Worm (Caenorhabditis elegans) whole organism, L4 larva: ENCODE results near the gene Y56A3A.28.
A peak's percentile ranks its signal among the peaks of the same experiment; 100 is the strongest.

ENCODE experiments used
- D1046.2 ChIP-seq: fragments of 200-800 bp; sonication (Bioruptor generic); IDR thresholded peaks from 2 replicates; pipeline ENCODE4 v1.3.6; 2022; ENCODE audit warnings: missing genetic modification characterization, missing compliant biosample characterization
- F10B5.3 ChIP-seq: sonication (generic microtip); optimal IDR thresholded peaks from 2 replicates; lab custom pipeline; 2016; ENCODE audit warnings: mild to moderate bottlenecking, missing genetic modification characterization, missing compliant biosample characterization
- F37D6.2 ChIP-seq: sonication (generic microtip); optimal IDR thresholded peaks from 2 replicates; lab custom pipeline; 2016; ENCODE audit warnings: mild to moderate bottlenecking, missing genetic modification characterization, missing compliant biosample characterization
- T26A8.4 ChIP-seq: fragments of 200-800 bp; sonication (Bioruptor generic); IDR thresholded peaks from 2 replicates; pipeline ENCODE4 v1.3.6; 2022; ENCODE audit warnings: missing genetic modification characterization, missing compliant biosample characterization
- aha-1 ChIP-seq: fragments of 150-350 bp; peaks from one replicate; lab custom pipeline; 2014; ENCODE audit warnings: missing biosample characterization, missing genetic modification characterization
- aly-2 ChIP-seq: sonication (generic microtip); optimal IDR thresholded peaks from 2 replicates; lab custom pipeline; 2018; ENCODE audit warnings: missing biosample characterization, missing genetic modification characterization
- attf-4 ChIP-seq: sonication (generic microtip); optimal IDR thresholded peaks from 3 replicates; lab custom pipeline; 2017; ENCODE audit warnings: missing biosample characterization, missing genetic modification characterization
- ceh-20 ChIP-seq: fragments of 200-800 bp; sonication (Bioruptor generic); IDR thresholded peaks from 2 replicates; pipeline ENCODE4 v1.3.6; 2022; ENCODE audit warnings: missing genetic modification reagents, missing genetic modification characterization, missing compliant biosample characterization
- ceh-28 ChIP-seq: fragments of 150-350 bp; optimal IDR thresholded peaks from 2 replicates; lab custom pipeline; 2014; ENCODE audit warnings: missing biosample characterization, missing genetic modification reagents, missing genetic modification characterization
- daf-16 ChIP-seq, 3 experiments: sonication (generic microtip); optimal IDR thresholded peaks; 2 replicates each; lab custom pipeline; 2016 to 2017; ENCODE audit warnings: missing genetic modification characterization in 3 of 3, missing genetic modification reagents in 3 of 3, mild to moderate bottlenecking in 2 of 3, missing compliant biosample characterization in 2 of 3, missing biosample characterization in 1 of 3, moderate library complexity in 1 of 3
- daf-19 ChIP-seq: fragments of 200-800 bp; sonication (Bioruptor generic); conservative IDR thresholded peaks from 2 replicates; pipeline ENCODE4 v1.3.6; 2022; ENCODE audit warnings: missing genetic modification characterization, missing compliant biosample characterization
- dmd-8 ChIP-seq: fragments of 200-800 bp; sonication (Bioruptor generic); IDR thresholded peaks from 2 replicates; pipeline ENCODE4 v1.3.6; 2022; ENCODE audit warnings: missing genetic modification characterization, missing compliant biosample characterization
- gei-8 ChIP-seq: fragments of 200-800 bp; sonication (Bioruptor generic); optimal IDR thresholded peaks from 2 replicates; lab custom pipeline; 2018; ENCODE audit warnings: mild to moderate bottlenecking, missing genetic modification characterization, missing compliant biosample characterization
- hlh-11 ChIP-seq: fragments of 200-800 bp; sonication (Bioruptor generic); optimal IDR thresholded peaks from 2 replicates; lab custom pipeline; 2018; ENCODE audit warnings: mild to moderate bottlenecking, missing genetic modification characterization, missing compliant biosample characterization
- lim-7 ChIP-seq: fragments of 200-800 bp; sonication (Bioruptor generic); IDR thresholded peaks from 2 replicates; pipeline ENCODE4 v1.3.6; 2022; ENCODE audit warnings: missing genetic modification characterization, missing compliant biosample characterization
- lir-3 ChIP-seq: sonication (generic microtip); optimal IDR thresholded peaks from 2 replicates; lab custom pipeline; 2016; ENCODE audit warnings: mild to moderate bottlenecking, missing genetic modification characterization, missing compliant biosample characterization
- madf-9 ChIP-seq: fragments of 200-800 bp; sonication (Bioruptor generic); conservative IDR thresholded peaks from 2 replicates; pipeline ENCODE4 v1.3.6; 2022; ENCODE audit warnings: missing genetic modification reagents, missing genetic modification characterization, missing compliant biosample characterization
- nhr-111 ChIP-seq: fragments of 200-800 bp; sonication (Bioruptor generic); optimal IDR thresholded peaks from 2 replicates; lab custom pipeline; 2018; ENCODE audit warnings: mild to moderate bottlenecking, missing genetic modification characterization, missing compliant biosample characterization
- nhr-237 ChIP-seq: sonication (generic microtip); optimal IDR thresholded peaks from 2 replicates; lab custom pipeline; 2017; ENCODE audit warnings: missing biosample characterization, missing genetic modification characterization
- nhr-42 ChIP-seq: fragments of 200-800 bp; sonication (Bioruptor generic); IDR thresholded peaks from 2 replicates; pipeline ENCODE4 v1.3.6; 2022; ENCODE audit warnings: missing genetic modification characterization, missing compliant biosample characterization
- nhr-6 ChIP-seq: fragments of 150-350 bp; optimal IDR thresholded peaks from 2 replicates; lab custom pipeline; 2014; ENCODE audit warnings: missing biosample characterization, missing genetic modification characterization
- pha-4 ChIP-seq, 2 experiments: fragments of 150-350 bp in 1 of 2; fragments of 200-800 bp in 1 of 2; sonication (Bioruptor generic) in 1 of 2; IDR thresholded peaks in 1 of 2; optimal IDR thresholded peaks in 1 of 2; 2 replicates each; pipeline versions ENCODE4 v1.3.6 to Lab custom; 2014 to 2022; ENCODE audit warnings: missing genetic modification characterization in 2 of 2, missing genetic modification reagents in 2 of 2, missing biosample characterization in 1 of 2, missing compliant biosample characterization in 1 of 2
- php-3 ChIP-seq: fragments of 200-800 bp; sonication (Bioruptor generic); IDR thresholded peaks from 2 replicates; pipeline ENCODE4 v1.3.6; 2022; ENCODE audit warnings: missing genetic modification reagents, missing genetic modification characterization, missing compliant biosample characterization
- saeg-2 ChIP-seq: fragments of 200-800 bp; sonication (Bioruptor generic); IDR thresholded peaks from 2 replicates; pipeline ENCODE4 v1.3.6; 2022; ENCODE audit warnings: missing genetic modification reagents, missing genetic modification characterization, missing compliant biosample characterization
- skn-1 ChIP-seq: fragments of 150-350 bp; optimal IDR thresholded peaks from 2 replicates; lab custom pipeline; 2014; ENCODE audit warnings: missing biosample characterization, missing genetic modification characterization
- spr-1 ChIP-seq: sonication (generic microtip); optimal IDR thresholded peaks from 2 replicates; lab custom pipeline; 2016; ENCODE audit warnings: mild to moderate bottlenecking, missing genetic modification characterization, missing compliant biosample characterization
- tra-1 ChIP-seq: fragments of 200-800 bp; sonication (Bioruptor generic); IDR thresholded peaks from 2 replicates; pipeline ENCODE4 v1.3.6; 2022; ENCODE audit warnings: missing genetic modification reagents, missing genetic modification characterization, missing compliant biosample characterization
- unc-62 ChIP-seq, 3 experiments: fragments of 150-350 bp in 1 of 3; sonication (generic microtip); optimal IDR thresholded peaks in 2 of 3; peaks in 1 of 3; 1 replicate in 1 of 3; 2 replicates in 2 of 3; lab custom pipeline; 2014 to 2017; ENCODE audit warnings: missing biosample characterization in 3 of 3, missing genetic modification characterization in 3 of 3, missing genetic modification reagents in 3 of 3, missing genotype in 1 of 3
- zfp-2 ChIP-seq: sonication (generic microtip); optimal IDR thresholded peaks from 2 replicates; lab custom pipeline; 2016; ENCODE audit warnings: mild to moderate bottlenecking, missing genetic modification characterization, missing compliant biosample characterization
- zfp-3 ChIP-seq: fragments of 200-800 bp; sonication (Bioruptor generic); conservative IDR thresholded peaks from 2 replicates; pipeline ENCODE4 v1.3.6; 2022; ENCODE audit warnings: missing genetic modification reagents, missing genetic modification characterization, missing compliant biosample characterization
- zip-2 ChIP-seq: fragments of 150-350 bp; optimal IDR thresholded peaks from 2 replicates; lab custom pipeline; 2014; ENCODE audit warnings: missing biosample characterization, missing genetic modification characterization
- ztf-7 ChIP-seq: fragments of 150-350 bp; optimal IDR thresholded peaks from 2 replicates; lab custom pipeline; 2014; ENCODE audit warnings: missing biosample characterization, missing genetic modification characterization

Gene Y56A3A.28

ce11 chrIII:11946062-11946749 lies 25.0 kb downstream of the Y56A3A.28 start (continued):
- no peak for TF ChIP-seq attf-4 (tag; lab: Kevin White, UChicago)
- TF ChIP-seq aly-2 (tag; lab: Kevin White, UChicago), result no peak
- TF ChIP-seq spr-1, result peak; percentile 13
- peak; percentile 85; the same call in 1 of the 2 replicates for TF ChIP-seq tra-1
- TF ChIP-seq skn-1, result no peak
- TF ChIP-seq zfp-2, result peak; percentile 13
- TF ChIP-seq dmd-8, result no peak
- TF ChIP-seq madf-9 (GFP tag; lab: Robert Waterston, UW), result peak; percentile 81
- TF ChIP-seq aha-1 (tag; lab: Kevin White, UChicago), result peak; percentile 72
- TF ChIP-seq F10B5.3 (tag; lab: Kevin White, UChicago), result no peak
- peak; percentile 75 for TF ChIP-seq ceh-20 (GFP tag; lab: Robert Waterston, UW)
- peak; percentile 71 for TF ChIP-seq F37D6.2 (tag; lab: Kevin White, UChicago)
- no peak for TF ChIP-seq zip-2 (tag; lab: Kevin White, UChicago)
- no peak for TF ChIP-seq lim-7 (GFP tag; lab: Robert Waterston, UW)
- TF ChIP-seq lir-3 (tag; lab: Kevin White, UChicago), result peak; percentile 41
- no peak for TF ChIP-seq nhr-6 (tag; lab: Kevin White, UChicago)
- TF ChIP-seq gei-8 (GFP tag; lab: Kevin White, UChicago), result peak; percentile 7
- TF ChIP-seq ceh-28 (tag; lab: Kevin White, UChicago), result no peak
- 0 out of 2 replicates have a peak, but pooled peaks have one; percentile 53 for TF ChIP-seq T26A8.4 (GFP tag; lab: Robert Waterston, UW)
- TF ChIP-seq, all 104 proteins: peak for 48

- TF ChIP-seq D1046.2 (GFP tag; lab: Robert Waterston, UW) (0 out of 2 replicates have a peak, but pooled peaks have one; percentile 12), hlh-11 (peak; percentile 55), aha-1 (tag; lab: Kevin White, UChicago) (peak; percentile 81), nhr-237 (tag; lab: Kevin White, UChicago) (no peak), nhr-42 (0 out of 2 replicates have a peak, but pooled peaks have one; percentile 11), daf-16 (GFP tag; optimal IDR thresholded peaks at IDR 0.05; lab: Kevin White, UChicago) (peak in 1 of 2 experiments; percentile 73), daf-16 (tag; optimal IDR thresholded peaks at IDR 0.05; lab: Kevin White, UChicago) (no peak), daf-19 (GFP tag; lab: Robert Waterston, UW) (no peak)
Observed at ce11 chrIII:11942664-11943063, 28.5 kb downstream of the Y56A3A.28 start.

- peak; percentile 54 for TF ChIP-seq aha-1 (tag; lab: Kevin White, UChicago)
- peak in 1 of 2 experiments; percentile 91 for TF ChIP-seq unc-62 (GFP tag; optimal IDR thresholded peaks at IDR 0.05 in 1 of 2; lab: Kevin White, UChicago)
- TF ChIP-seq unc-62 (tag; optimal IDR thresholded peaks at IDR 0.05; lab: Kevin White, UChicago), result no peak
- no peak for TF ChIP-seq pha-4 (GFP tag; IDR thresholded peaks at IDR 0.05; lab: Robert Waterston, UW)
- no peak for TF ChIP-seq pha-4 (tag; optimal IDR thresholded peaks at IDR 0.05; lab: Kevin White, UChicago)
Observed at ce11 chrIII:11938525-11938924, 32.6 kb downstream of the Y56A3A.28 start.

- TF ChIP-seq zfp-3 (no peak), nhr-111 (GFP tag; lab: Kevin White, UChicago) (no peak), saeg-2 (no peak), php-3 (no peak), ztf-7 (tag; lab: Kevin White, UChicago) (no peak)
Observed at ce11 chrIII:11937911-11938310, 33.3 kb downstream of the Y56A3A.28 start.
